Worm (Caenorhabditis elegans): ENCODE data around the gene C46C2.2.

DNA sequence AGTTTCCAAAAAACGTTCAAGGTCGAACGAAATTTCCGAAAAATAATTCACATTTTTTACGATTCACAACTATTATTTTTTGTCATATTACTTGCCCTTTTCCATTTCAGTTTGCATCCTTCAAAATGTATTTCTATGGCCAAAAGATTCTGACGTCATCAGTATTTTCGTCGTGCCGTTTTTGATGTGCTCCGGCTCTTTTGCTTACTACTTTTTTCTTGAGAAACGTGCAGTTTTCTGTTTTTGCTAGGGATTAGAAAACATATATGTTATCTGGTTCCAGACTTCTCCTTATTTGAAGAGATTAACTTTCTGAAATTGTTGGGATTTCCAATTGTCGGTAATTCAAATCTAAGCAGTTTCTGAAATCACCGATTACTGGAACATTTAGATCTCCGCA, 1.7 kb upstream of the C46C2.2 start:
- TF ChIP-seq ama-1 (optimal IDR thresholded peaks at IDR 0.05) (no peak), ets-7 (tag; optimal IDR thresholded peaks at IDR 0.05) (no peak), hmbx-1 (tag; optimal IDR thresholded peaks at IDR 0.05) (no peak), sea-1 (GFP tag; conservative IDR thresholded peaks at IDR 0.05) (no peak)

All from whole organism, early embryonic.